Fruit fly (Drosophila melanogaster): ENCODE measurements around the gene CenB1A.

DNA sequence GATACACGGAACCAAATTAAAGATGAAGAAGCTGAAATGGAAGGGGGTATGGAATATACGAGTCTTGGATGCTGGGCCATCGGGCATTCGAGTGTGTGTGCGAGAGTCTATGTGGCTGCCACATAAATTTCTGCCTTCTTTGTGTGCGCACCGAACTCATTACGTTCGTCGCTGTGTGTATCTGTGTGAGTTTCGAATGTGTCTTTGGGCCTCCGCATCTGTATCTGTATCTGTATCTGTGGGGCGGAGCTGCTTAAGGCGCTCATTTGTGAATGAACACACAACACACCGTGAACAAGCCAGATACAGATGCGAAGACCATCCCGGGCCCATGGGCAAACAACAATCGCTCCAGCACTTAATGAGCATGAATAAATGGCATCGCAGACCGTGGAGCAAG lies 25.2 kb downstream of the CenB1A start:
- TF ChIP-seq psq (optimal IDR thresholded peaks at IDR 0.05): no peak
- TF ChIP-seq ttk (optimal IDR thresholded peaks at IDR 0.05): no peak

Measured in Kc167 (cell line).